Fruit fly (Drosophila melanogaster) whole organism, wandering third instar larva: Measurements from ENCODE around the gene CG3764.

Source experiments
- Abd-B ChIP-seq: fragments of >200 bp; optimal IDR thresholded peaks from 2 replicates; lab custom pipeline; 2017; ENCODE audit warnings: missing biosample characterization, missing genetic modification characterization
- CG32264 ChIP-seq: fragments of 200-800 bp; sonication (Bioruptor generic); optimal IDR thresholded peaks from 2 replicates; lab custom pipeline; 2016; ENCODE audit warnings: missing biosample characterization, missing genetic modification characterization
- CrebA ChIP-seq: fragments of 200-800 bp; sonication (Bioruptor generic); optimal IDR thresholded peaks from 2 replicates; lab custom pipeline; 2016; ENCODE audit warnings: missing biosample characterization, mild to moderate bottlenecking, missing genetic modification characterization, borderline replicate concordance
- Dfd ChIP-seq: fragments of >200 bp; optimal IDR thresholded peaks from 2 replicates; lab custom pipeline; 2017; ENCODE audit warnings: missing biosample characterization, missing genetic modification characterization
- GATAd ChIP-seq: sonication (Bioruptor generic); optimal IDR thresholded peaks from 2 replicates; lab custom pipeline; 2016; ENCODE audit warnings: missing biosample characterization, missing genetic modification characterization
- HLH106 ChIP-seq: fragments of 200-800 bp; optimal IDR thresholded peaks from 3 replicates; lab custom pipeline; 2019; ENCODE audit warnings: missing biosample characterization, mild to moderate bottlenecking, missing genetic modification characterization, moderate library complexity
- Hnf4 ChIP-seq: fragments of 200-800 bp; sonication (Bioruptor generic); optimal IDR thresholded peaks from 2 replicates; lab custom pipeline; 2016; ENCODE audit warnings: missing biosample characterization, mild to moderate bottlenecking, missing genetic modification characterization
- Hr78 ChIP-seq: fragments of >200 bp; optimal IDR thresholded peaks from 2 replicates; lab custom pipeline; 2017; ENCODE audit warnings: missing biosample characterization, missing genetic modification characterization
- Hr83 ChIP-seq: fragments of 200-300 bp; sonication (Bioruptor generic); optimal IDR thresholded peaks from 2 replicates; lab custom pipeline; 2016; ENCODE audit warnings: missing biosample characterization, mild to moderate bottlenecking, missing genetic modification characterization, moderate library complexity; ENCODE audit not compliant: poor library complexity, severe bottlenecking
- Jra ChIP-seq: sonication (Bioruptor generic); optimal IDR thresholded peaks from 2 replicates; lab custom pipeline; 2016; ENCODE audit warnings: missing biosample characterization, missing genetic modification characterization
- Mio ChIP-seq: sonication (Bioruptor generic); optimal IDR thresholded peaks from 2 replicates; lab custom pipeline; 2016; ENCODE audit warnings: missing biosample characterization, missing genetic modification characterization
- Myc ChIP-seq: fragments of >200 bp; optimal IDR thresholded peaks from 2 replicates; lab custom pipeline; 2017
- OdsH ChIP-seq: fragments of 200-800 bp; sonication (Bioruptor generic); optimal IDR thresholded peaks from 2 replicates; lab custom pipeline; 2016; ENCODE audit warnings: missing biosample characterization, mild to moderate bottlenecking, missing genetic modification characterization
- Rel ChIP-seq, 2 experiments: fragments of 200-800 bp; sonication (Bioruptor generic) in 1 of 2; optimal IDR thresholded peaks; 2 replicates in 1 of 2; 3 replicates in 1 of 2; lab custom pipeline; 2016 to 2019; ENCODE audit warnings: mild to moderate bottlenecking in 2 of 2, missing biosample characterization in 2 of 2, missing genetic modification characterization in 2 of 2, moderate library complexity in 1 of 2
- Sp1 ChIP-seq: fragments of 200-800 bp; sonication (Bioruptor generic); optimal IDR thresholded peaks from 3 replicates; lab custom pipeline; 2019; ENCODE audit warnings: missing biosample characterization, mild to moderate bottlenecking, missing genetic modification characterization, moderate library complexity
- Vsx2 ChIP-seq: fragments of 200-300, 225-300 bp; sonication (Bioruptor generic); optimal IDR thresholded peaks from 2 replicates; lab custom pipeline; 2018; ENCODE audit warnings: missing biosample characterization, missing genetic modification characterization; ENCODE audit not compliant: partially characterized antibody
- br ChIP-seq: fragments of 200-800 bp; sonication (Bioruptor generic); optimal IDR thresholded peaks from 2 replicates; lab custom pipeline; 2016; ENCODE audit warnings: missing biosample characterization, missing genetic modification characterization
- brk ChIP-seq: fragments of 200-800 bp; sonication (Bioruptor generic); optimal IDR thresholded peaks from 2 replicates; lab custom pipeline; 2016; ENCODE audit warnings: missing biosample characterization, mild to moderate bottlenecking, missing genetic modification characterization
- dl ChIP-seq, 2 experiments: fragments of 175-275, 200-275 bp in 1 of 2; fragments of 200-275 bp in 1 of 2; sonication (Bioruptor generic); optimal IDR thresholded peaks; lab custom pipeline; 2018; ENCODE audit warnings: mild to moderate bottlenecking in 2 of 2, missing biosample characterization in 2 of 2, missing genetic modification characterization in 2 of 2, moderate library complexity in 2 of 2; ENCODE audit not compliant: partially characterized antibody in 2 of 2, insufficient read depth in 1 of 2
- dmrt93B ChIP-seq: fragments of 200-800 bp; sonication (Bioruptor generic); optimal IDR thresholded peaks from 2 replicates; lab custom pipeline; 2018; ENCODE audit warnings: missing biosample characterization, mild to moderate bottlenecking, missing genetic modification characterization
- dsf ChIP-seq: sonication (Bioruptor generic); optimal IDR thresholded peaks from 2 replicates; lab custom pipeline; 2016; ENCODE audit warnings: missing biosample characterization, missing genetic modification characterization, borderline replicate concordance
- ey ChIP-seq: fragments of 200-800 bp; sonication (Bioruptor generic); optimal IDR thresholded peaks from 2 replicates; lab custom pipeline; 2016; ENCODE audit warnings: missing biosample characterization, missing genetic modification characterization
- foxo ChIP-seq, 2 experiments: fragments of 200-800 bp; sonication (Bioruptor generic); optimal IDR thresholded peaks; 2 replicates in 1 of 2; 3 replicates in 1 of 2; lab custom pipeline; 2016 to 2017; ENCODE audit warnings: missing biosample characterization in 2 of 2, missing genetic modification characterization in 2 of 2
- fru ChIP-seq: fragments of 200-800 bp; sonication (Bioruptor generic); optimal IDR thresholded peaks from 3 replicates; lab custom pipeline; 2016; ENCODE audit warnings: missing biosample characterization, mild to moderate bottlenecking, missing genetic modification characterization
- h ChIP-seq: fragments of 200-800 bp; sonication (Bioruptor generic); optimal IDR thresholded peaks from 3 replicates; lab custom pipeline; 2016; ENCODE audit warnings: missing biosample characterization, mild to moderate bottlenecking, missing genetic modification characterization
- jim ChIP-seq: fragments of 175-275, 200-325 bp; sonication (Bioruptor generic); optimal IDR thresholded peaks from 2 replicates; lab custom pipeline; 2016; ENCODE audit warnings: missing biosample characterization, mild to moderate bottlenecking, missing genetic modification characterization
- lola ChIP-seq: fragments of >200 bp; optimal IDR thresholded peaks from 2 replicates; lab custom pipeline; 2017; ENCODE audit warnings: missing biosample characterization, missing genetic modification characterization
- pan ChIP-seq: fragments of >200 bp; optimal IDR thresholded peaks from 2 replicates; lab custom pipeline; 2017
- psq ChIP-seq: fragments of 200-800 bp; sonication (Bioruptor generic); optimal IDR thresholded peaks from 3 replicates; lab custom pipeline; 2017; ENCODE audit warnings: missing biosample characterization, mild to moderate bottlenecking, missing genetic modification characterization, moderate library complexity
- rgr ChIP-seq: fragments of 200-800 bp; sonication (Bioruptor generic); optimal IDR thresholded peaks from 3 replicates; lab custom pipeline; 2016; ENCODE audit warnings: missing biosample characterization, mild to moderate bottlenecking, missing genetic modification characterization
- sage ChIP-seq: fragments of 200-800 bp; sonication (Bioruptor generic); optimal IDR thresholded peaks from 2 replicates; lab custom pipeline; 2016; ENCODE audit warnings: missing biosample characterization, mild to moderate bottlenecking, missing genetic modification characterization
- sv ChIP-seq: fragments of 200-800 bp; sonication (Bioruptor generic); optimal IDR thresholded peaks from 3 replicates; lab custom pipeline; 2016; ENCODE audit warnings: missing biosample characterization, missing genetic modification characterization
- tai ChIP-seq: sonication (Bioruptor generic); optimal IDR thresholded peaks from 2 replicates; lab custom pipeline; 2016; ENCODE audit warnings: missing biosample characterization, missing genetic modification characterization
- usp ChIP-seq: fragments of >200 bp; optimal IDR thresholded peaks from 2 replicates; lab custom pipeline; 2017; ENCODE audit warnings: missing biosample characterization, missing genetic modification characterization
- woc ChIP-seq: sonication (Bioruptor generic); optimal IDR thresholded peaks from 2 replicates; lab custom pipeline; 2016; ENCODE audit warnings: missing biosample characterization, mild to moderate bottlenecking, missing genetic modification characterization

CG3764 gene

DNA sequence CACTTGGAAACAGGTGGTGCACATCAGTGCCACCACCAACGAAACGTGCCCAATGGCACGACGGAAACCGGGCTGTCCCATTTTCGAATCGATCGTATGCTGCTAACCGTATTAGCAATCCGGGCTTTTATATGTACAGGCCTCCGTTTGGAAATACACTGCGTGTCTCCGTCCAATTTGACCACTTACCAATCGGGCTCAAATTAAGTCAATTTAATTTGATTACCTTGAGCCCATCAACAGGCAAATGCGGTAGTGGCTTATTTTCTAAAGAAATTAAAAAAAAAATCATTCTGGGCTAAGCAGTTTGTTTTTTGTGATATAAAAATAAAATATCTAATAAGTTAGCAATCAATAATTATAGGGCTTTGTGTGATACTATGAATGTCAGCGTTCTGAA, 11.3 kb upstream of the CG3764 start, which contains the start of gene a10:
Gene a10 (minus strand): TSS at position 101 of the 400 bp plus-strand sequence.
- no peak for TF ChIP-seq pan (lab: Kevin White, UChicago)
- TF ChIP-seq Hnf4: no peak
- no peak for TF ChIP-seq sage (GFP tag; lab: Kevin White, UChicago)
- TF ChIP-seq br (GFP tag; lab: Kevin White, UChicago): no peak
- TF ChIP-seq OdsH (GFP tag; lab: Kevin White, UChicago): no peak
- no peak for TF ChIP-seq CrebA (GFP tag; lab: Kevin White, UChicago)
- TF ChIP-seq ey (GFP tag; lab: Kevin White, UChicago): no peak
- no peak for TF ChIP-seq Jra (GFP tag; lab: Kevin White, UChicago)
- no peak for TF ChIP-seq jim (GFP tag; lab: Kevin White, UChicago)
- TF ChIP-seq dl (GFP tag; optimal IDR thresholded peaks at IDR 0.05; lab: Kevin White, UChicago; ENCODE audit: insufficient read depth in 1 of 2, partially characterized antibody in 2 of 2): no peak
- no peak for TF ChIP-seq fru (GFP tag; lab: Kevin White, UChicago)
- no peak for TF ChIP-seq tai (GFP tag; lab: Kevin White, UChicago)
- no peak for TF ChIP-seq Abd-B (GFP tag; lab: Kevin White, UChicago)

DNA sequence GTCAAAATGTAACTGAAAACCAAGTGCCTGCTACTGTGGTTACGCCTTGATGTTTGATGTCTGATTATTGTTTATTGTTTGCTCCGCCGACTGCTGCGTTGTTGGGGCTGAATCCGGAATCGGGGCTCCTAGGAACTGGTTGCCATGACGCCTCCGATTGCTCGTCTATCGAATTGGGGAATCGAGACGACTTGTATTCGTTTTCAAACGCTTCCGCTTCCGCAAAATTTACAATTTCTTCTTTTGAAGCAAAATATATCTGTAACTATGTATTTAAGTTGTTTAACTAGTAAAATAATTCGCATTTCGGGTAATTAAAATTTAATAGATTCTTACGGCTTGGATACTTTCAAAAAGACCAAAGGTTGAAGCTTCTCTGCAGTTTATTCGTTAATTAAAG, 10.4 kb upstream of the CG3764 start, which contains the start of gene CG6652:
Gene CG6652 (minus strand): TSS at position 101 of the 400 bp plus-strand sequence.
- TF ChIP-seq lola (no peak), Hnf4 (no peak), foxo (GFP tag; optimal IDR thresholded peaks at IDR 0.05; lab: Kevin White, UChicago) (no peak), rgr (GFP tag; lab: Kevin White, UChicago) (no peak), OdsH (GFP tag; lab: Kevin White, UChicago) (no peak), brk (GFP tag; lab: Kevin White, UChicago) (no peak), Dfd (GFP tag; lab: Kevin White, UChicago) (no peak), h (GFP tag; lab: Kevin White, UChicago) (no peak), jim (GFP tag; lab: Kevin White, UChicago) (no peak), pan (lab: Kevin White, UChicago) (no peak), psq (no peak), woc (GFP tag; lab: Kevin White, UChicago) (no peak), CrebA (GFP tag; lab: Kevin White, UChicago) (no peak), CG32264 (GFP tag; lab: Kevin White, UChicago) (no peak), ey (GFP tag; lab: Kevin White, UChicago) (no peak), GATAd (GFP tag; lab: Kevin White, UChicago) (no peak), dsf (GFP tag; lab: Kevin White, UChicago) (no peak), tai (GFP tag; lab: Kevin White, UChicago) (no peak), Hr83 (no peak)

DNA sequence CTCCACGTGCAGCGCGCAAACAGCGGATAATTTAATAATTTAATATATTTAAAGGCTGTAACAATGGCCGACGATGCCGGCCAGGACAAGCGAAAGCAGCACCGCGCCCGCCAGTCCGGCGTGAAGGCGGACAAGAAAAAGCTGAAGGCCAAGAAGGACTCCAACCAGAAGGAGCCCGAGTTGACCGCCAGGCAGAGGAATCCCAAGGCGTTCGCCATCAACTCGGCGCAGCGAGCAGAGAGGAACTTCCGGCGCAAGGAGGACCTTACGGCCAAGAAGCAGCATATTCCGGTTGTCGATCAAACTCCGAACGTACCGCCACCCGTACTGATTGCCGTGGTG, 4.2 kb upstream of the CG3764 start:
- TF ChIP-seq dl (GFP tag; optimal IDR thresholded peaks at IDR 0.05; lab: Kevin White, UChicago; ENCODE audit: insufficient read depth in 1 of 2, partially characterized antibody in 2 of 2) (no peak), rgr (GFP tag; lab: Kevin White, UChicago) (no peak), CrebA (GFP tag; lab: Kevin White, UChicago) (no peak), Vsx2 (GFP tag; lab: Kevin White, UChicago) (no peak), Jra (GFP tag; lab: Kevin White, UChicago) (no peak), Hr78 (no peak), Dfd (GFP tag; lab: Kevin White, UChicago) (no peak), br (GFP tag; lab: Kevin White, UChicago) (no peak), GATAd (GFP tag; lab: Kevin White, UChicago) (no peak), pan (lab: Kevin White, UChicago) (no peak), dmrt93B (GFP tag; lab: Kevin White, UChicago) (no peak), CG32264 (GFP tag; lab: Kevin White, UChicago) (no peak), brk (GFP tag; lab: Kevin White, UChicago) (no peak), Mio (GFP tag; lab: Kevin White, UChicago) (no peak), jim (GFP tag; lab: Kevin White, UChicago) (no peak), Abd-B (GFP tag; lab: Kevin White, UChicago) (no peak), sage (GFP tag; lab: Kevin White, UChicago) (no peak)

DNA sequence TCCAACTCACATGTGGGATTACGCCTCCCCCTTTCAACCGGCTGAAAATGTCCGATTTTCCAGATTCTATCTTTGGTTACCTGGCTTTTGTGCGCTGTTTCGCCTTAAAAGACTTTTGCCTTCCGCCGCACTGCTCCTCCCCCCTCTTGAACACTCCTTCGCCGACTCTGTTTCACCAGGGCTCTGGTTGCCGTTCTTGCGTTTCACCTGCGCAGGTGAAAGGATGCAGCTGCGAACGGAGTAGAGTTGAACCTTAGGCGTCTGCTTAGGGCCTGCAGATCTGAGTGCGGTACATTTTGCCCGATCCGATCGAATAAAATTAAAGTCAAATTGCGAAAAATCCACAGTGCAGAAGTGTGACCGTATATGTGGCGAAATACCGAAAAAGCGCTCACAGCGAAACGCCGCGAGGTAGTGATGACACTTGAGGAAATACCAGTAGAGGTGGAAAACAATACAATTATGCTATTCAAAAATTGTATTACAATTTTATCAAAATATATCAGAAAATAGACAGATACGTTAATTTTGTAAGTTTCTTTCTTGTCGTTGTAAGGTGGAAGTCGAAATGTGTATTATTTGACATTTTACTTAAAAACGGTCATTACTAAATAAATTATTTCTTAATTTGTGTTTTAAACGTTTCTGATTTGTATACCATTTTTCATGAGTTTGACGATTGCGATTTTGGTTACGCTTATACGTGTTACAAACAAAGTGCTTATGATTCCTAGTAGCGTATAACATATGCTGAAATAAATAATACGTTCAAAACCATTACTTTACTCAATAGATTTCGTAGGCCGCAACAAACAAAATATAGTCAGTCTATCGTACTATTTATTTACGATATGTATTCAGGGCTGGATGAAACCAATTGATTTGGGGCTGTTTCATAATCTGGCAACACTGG, 3.6 kb upstream of the CG3764 start, which contains the start of the genes CG6664 and CG7728:
Gene CG6664 (minus strand): TSS at position 518 of the 913 bp plus-strand sequence.
Gene CG7728 (plus strand): TSS at position 874 of the 913 bp plus-strand sequence.
- TF ChIP-seq Sp1 (GFP tag; lab: Kevin White, UChicago) (peak; percentile 56), Rel (GFP tag; optimal IDR thresholded peaks at IDR 0.05; lab: Kevin White, UChicago) (no peak), Rel (tag; optimal IDR thresholded peaks at IDR 0.05; lab: Kevin White, UChicago) (peak; percentile 40), foxo (GFP tag; optimal IDR thresholded peaks at IDR 0.05; lab: Kevin White, UChicago) (peak in 1 of 2 experiments; percentile 72), Abd-B (GFP tag; lab: Kevin White, UChicago) (no peak), pan (lab: Kevin White, UChicago) (no peak), ey (GFP tag; lab: Kevin White, UChicago) (peak; percentile 47), woc (GFP tag; lab: Kevin White, UChicago) (peak; percentile 84), sv (GFP tag; lab: Kevin White, UChicago) (peak; percentile 38), br (GFP tag; lab: Kevin White, UChicago) (peak; percentile 5), CG32264 (GFP tag; lab: Kevin White, UChicago) (no peak), rgr (GFP tag; lab: Kevin White, UChicago) (peak; percentile 9), brk (GFP tag; lab: Kevin White, UChicago) (no peak), psq (peak; percentile 47), Dfd (GFP tag; lab: Kevin White, UChicago) (no peak), OdsH (GFP tag; lab: Kevin White, UChicago) (peak; percentile 44), Myc (lab: Kevin White, UChicago) (peak; percentile 23), HLH106 (tag; lab: Kevin White, UChicago) (peak; percentile 66), dmrt93B (GFP tag; lab: Kevin White, UChicago) (peak; percentile 50), CrebA (GFP tag; lab: Kevin White, UChicago) (no peak), jim (GFP tag; lab: Kevin White, UChicago) (peak; percentile 4), h (GFP tag; lab: Kevin White, UChicago) (peak; percentile 34), usp (GFP tag; lab: Kevin White, UChicago) (no peak), Hr83 (peak; percentile 15), Mio (GFP tag; lab: Kevin White, UChicago) (no peak)
